Worm (Caenorhabditis elegans) whole organism, late embryonic: ENCODE data around the gene R160.10.

Experiments
- C08G9.2 ChIP-seq: sonication (generic microtip); optimal IDR thresholded peaks from 2 replicates; lab custom pipeline; 2016; ENCODE audit warnings: mild to moderate bottlenecking, missing genetic modification characterization, moderate library complexity, missing compliant biosample characterization
- C38D4.7 ChIP-seq: fragments of 200-800 bp; sonication (Bioruptor generic); optimal IDR thresholded peaks from 2 replicates; lab custom pipeline; 2018; ENCODE audit warnings: mild to moderate bottlenecking, missing genetic modification characterization, moderate library complexity, missing compliant biosample characterization
- F13H6.1 ChIP-seq: sonication (generic microtip); optimal IDR thresholded peaks from 2 replicates; lab custom pipeline; 2016; ENCODE audit warnings: missing genetic modification characterization, missing compliant biosample characterization
- K02D7.2 ChIP-seq: sonication (generic microtip); optimal IDR thresholded peaks from 2 replicates; lab custom pipeline; 2017; ENCODE audit warnings: mild to moderate bottlenecking, missing genetic modification characterization, missing compliant biosample characterization
- T23F11.4 ChIP-seq: fragments of 200-800 bp; sonication (Bioruptor generic); optimal IDR thresholded peaks from 2 replicates; lab custom pipeline; 2018; ENCODE audit warnings: mild to moderate bottlenecking, missing genetic modification characterization, missing compliant biosample characterization
- Y22D7AL.16 ChIP-seq: sonication (generic microtip); optimal IDR thresholded peaks from 2 replicates; lab custom pipeline; 2016; ENCODE audit warnings: missing genetic modification characterization, missing compliant biosample characterization
- ahr-1 ChIP-seq: sonication (generic microtip); optimal IDR thresholded peaks from 2 replicates; lab custom pipeline; 2016; ENCODE audit warnings: missing genetic modification characterization, missing compliant biosample characterization
- ama-1 ChIP-seq: fragments of 150-350 bp; optimal IDR thresholded peaks from 2 replicates; lab custom pipeline; 2014
- ceh-18 ChIP-seq: sonication (generic microtip); optimal IDR thresholded peaks from 2 replicates; lab custom pipeline; 2016; ENCODE audit warnings: missing genetic modification characterization, missing compliant biosample characterization
- ceh-19 ChIP-seq: fragments of 200-800 bp; sonication (Bioruptor generic); optimal IDR thresholded peaks from 2 replicates; lab custom pipeline; 2018; ENCODE audit warnings: mild to moderate bottlenecking, missing genetic modification characterization, missing compliant biosample characterization
- ceh-2 ChIP-seq: sonication (generic microtip); optimal IDR thresholded peaks from 2 replicates; lab custom pipeline; 2016; ENCODE audit warnings: missing genotype, missing genetic modification characterization, missing compliant biosample characterization
- ceh-30 ChIP-seq: fragments of 150-350 bp; optimal IDR thresholded peaks from 2 replicates; lab custom pipeline; 2014; ENCODE audit warnings: missing biosample characterization, missing genetic modification characterization
- ceh-34 ChIP-seq: sonication (generic microtip); optimal IDR thresholded peaks from 2 replicates; lab custom pipeline; 2016; ENCODE audit warnings: mild to moderate bottlenecking, missing genetic modification characterization, missing compliant biosample characterization
- ceh-45 ChIP-seq: fragments of 200-800 bp; sonication (Bioruptor generic); IDR thresholded peaks from 2 replicates; pipeline ENCODE4 v1.3.6; 2022; ENCODE audit warnings: missing genetic modification reagents, missing genetic modification characterization, missing compliant biosample characterization
- ceh-48 ChIP-seq: sonication (generic microtip); optimal IDR thresholded peaks from 2 replicates; lab custom pipeline; 2016; ENCODE audit warnings: missing genetic modification characterization, inconsistent platforms, missing compliant biosample characterization
- ceh-6 ChIP-seq: fragments of 200-800 bp; sonication (Bioruptor generic); optimal IDR thresholded peaks from 2 replicates; lab custom pipeline; 2018; ENCODE audit warnings: mild to moderate bottlenecking, missing genetic modification characterization, missing compliant biosample characterization
- elt-2 ChIP-seq: sonication (generic microtip); optimal IDR thresholded peaks from 2 replicates; lab custom pipeline; 2016; ENCODE audit warnings: missing genetic modification reagents, missing genetic modification characterization, missing compliant biosample characterization
- elt-4 ChIP-seq: sonication (generic microtip); optimal IDR thresholded peaks from 2 replicates; lab custom pipeline; 2016; ENCODE audit warnings: missing genetic modification characterization, missing compliant biosample characterization
- ets-4 ChIP-seq: sonication (generic microtip); optimal IDR thresholded peaks from 2 replicates; lab custom pipeline; 2016; ENCODE audit warnings: missing genetic modification characterization, missing compliant biosample characterization
- eyg-1 ChIP-seq: sonication (generic microtip); optimal IDR thresholded peaks from 2 replicates; lab custom pipeline; 2016; ENCODE audit warnings: missing genotype, missing genetic modification characterization, missing compliant biosample characterization
- fkh-6 ChIP-seq: sonication (generic microtip); optimal IDR thresholded peaks from 2 replicates; lab custom pipeline; 2016; ENCODE audit warnings: missing genetic modification characterization, missing compliant biosample characterization
- gmeb-2 ChIP-seq: sonication (generic microtip); optimal IDR thresholded peaks from 2 replicates; lab custom pipeline; 2016; ENCODE audit warnings: missing genetic modification characterization, inconsistent platforms, missing compliant biosample characterization
- hlh-13 ChIP-seq: fragments of 200-800 bp; sonication (Bioruptor generic); optimal IDR thresholded peaks from 2 replicates; lab custom pipeline; 2018; ENCODE audit warnings: mild to moderate bottlenecking, missing genetic modification characterization, missing compliant biosample characterization
- hlh-30 ChIP-seq: sonication (generic microtip); optimal IDR thresholded peaks from 2 replicates; lab custom pipeline; 2017; ENCODE audit warnings: antibody characterized with exemption, missing genetic modification characterization, missing compliant biosample characterization; ENCODE audit not compliant: insufficient read depth
- hlh-6 ChIP-seq: sonication (generic microtip); optimal IDR thresholded peaks from 2 replicates; lab custom pipeline; 2016; ENCODE audit warnings: missing genotype, missing genetic modification characterization, missing compliant biosample characterization
- hlh-8 ChIP-seq: sonication (generic microtip); optimal IDR thresholded peaks from 2 replicates; lab custom pipeline; 2016; ENCODE audit warnings: missing genotype, missing genetic modification characterization, missing compliant biosample characterization
- lim-6 ChIP-seq: sonication (generic microtip); optimal IDR thresholded peaks from 2 replicates; lab custom pipeline; 2016; ENCODE audit warnings: missing genetic modification characterization, missing compliant biosample characterization
- lin-11 ChIP-seq: fragments of 200-800 bp; sonication (Bioruptor generic); optimal IDR thresholded peaks from 2 replicates; lab custom pipeline; 2018; ENCODE audit warnings: mild to moderate bottlenecking, missing genetic modification characterization, missing compliant biosample characterization
- madf-2 ChIP-seq: sonication (generic microtip); optimal IDR thresholded peaks from 2 replicates; lab custom pipeline; 2017; ENCODE audit warnings: missing genetic modification characterization, missing compliant biosample characterization
- mec-3 ChIP-seq: sonication (generic microtip); optimal IDR thresholded peaks from 2 replicates; lab custom pipeline; 2016; ENCODE audit warnings: borderline replicate concordance, missing genetic modification characterization, missing compliant biosample characterization
- nhr-11 ChIP-seq: fragments of 150-350 bp; optimal IDR thresholded peaks from 2 replicates; lab custom pipeline; 2014; ENCODE audit warnings: missing biosample characterization, missing genetic modification characterization
- nhr-232 ChIP-seq: sonication (generic microtip); optimal IDR thresholded peaks from 2 replicates; lab custom pipeline; 2016; ENCODE audit warnings: missing genetic modification characterization, missing compliant biosample characterization
- npax-4 ChIP-seq: sonication (generic microtip); optimal IDR thresholded peaks from 2 replicates; lab custom pipeline; 2016; ENCODE audit warnings: missing genetic modification characterization, missing compliant biosample characterization
- odd-2 ChIP-seq: sonication (generic microtip); optimal IDR thresholded peaks from 2 replicates; lab custom pipeline; 2017; ENCODE audit warnings: antibody characterized with exemption, mild to moderate bottlenecking, missing genetic modification characterization, missing compliant biosample characterization
- pag-3 ChIP-seq: sonication (generic microtip); optimal IDR thresholded peaks from 2 replicates; lab custom pipeline; 2016; ENCODE audit warnings: missing compliant biosample characterization, missing genetic modification characterization, borderline replicate concordance
- pat-9 ChIP-seq: fragments of 200-800 bp; sonication (Bioruptor generic); optimal IDR thresholded peaks from 2 replicates; lab custom pipeline; 2018; ENCODE audit warnings: mild to moderate bottlenecking, missing genetic modification characterization, moderate library complexity, missing compliant biosample characterization
- pax-1 ChIP-seq: fragments of 150-350 bp; optimal IDR thresholded peaks from 2 replicates; lab custom pipeline; 2014; ENCODE audit warnings: missing biosample characterization, missing genetic modification characterization
- pha-4 ChIP-seq: fragments of 150-350 bp; optimal IDR thresholded peaks from 2 replicates; lab custom pipeline; 2018; ENCODE audit warnings: missing biosample characterization, missing genetic modification reagents, missing genetic modification characterization
- pros-1 ChIP-seq: fragments of 150-350 bp; optimal IDR thresholded peaks from 2 replicates; lab custom pipeline; 2014; ENCODE audit warnings: missing biosample characterization, missing genetic modification reagents, missing genetic modification characterization
- rnt-1 ChIP-seq: sonication (generic microtip); optimal IDR thresholded peaks from 2 replicates; lab custom pipeline; 2016; ENCODE audit warnings: missing genetic modification characterization, missing compliant biosample characterization
- sdc-2 ChIP-seq: sonication (generic microtip); optimal IDR thresholded peaks from 2 replicates; lab custom pipeline; 2016; ENCODE audit warnings: missing genotype, missing genetic modification characterization, missing compliant biosample characterization
- syd-9 ChIP-seq: sonication (generic microtip); optimal IDR thresholded peaks from 2 replicates; lab custom pipeline; 2016; ENCODE audit warnings: mild to moderate bottlenecking, missing genetic modification characterization, moderate library complexity, missing compliant biosample characterization
- tbx-7 ChIP-seq: sonication (generic microtip); optimal IDR thresholded peaks from 2 replicates; lab custom pipeline; 2016; ENCODE audit warnings: missing genotype, missing genetic modification characterization, missing compliant biosample characterization
- unc-55 ChIP-seq: sonication (generic microtip); optimal IDR thresholded peaks from 2 replicates; lab custom pipeline; 2017; ENCODE audit warnings: missing biosample characterization, missing genetic modification reagents, missing genetic modification characterization
- ztf-16 ChIP-seq: sonication (generic microtip); optimal IDR thresholded peaks from 2 replicates; lab custom pipeline; 2017; ENCODE audit warnings: missing genetic modification characterization, missing compliant biosample characterization

R160.10 gene

DNA sequence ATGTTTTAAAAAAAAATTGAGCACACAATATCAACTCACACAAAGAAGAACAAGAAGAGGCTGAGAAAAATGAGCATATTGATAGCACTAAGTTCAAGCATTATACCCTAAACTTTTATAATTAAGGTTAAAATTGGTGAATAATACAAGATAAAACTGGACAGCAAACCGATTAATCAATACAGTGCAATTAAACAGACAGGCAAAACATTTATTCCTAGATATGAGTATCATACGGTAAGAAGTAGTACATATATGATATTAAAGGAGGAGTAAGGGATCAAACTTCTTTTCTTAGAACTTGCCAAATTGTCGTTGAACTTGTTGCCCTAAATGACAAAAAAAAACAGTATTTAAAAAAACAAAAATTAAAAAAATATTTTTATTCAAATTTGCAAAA, 4.7 kb upstream of the R160.10 start, which contains the start of gene R160.14:
Gene R160.14, minus strand, starts transcription at position 101 of the 400 bp plus-strand sequence.
- TF ChIP-seq ceh-18 (tag; lab: Kevin White, UChicago) (no peak), tbx-7 (tag; lab: Kevin White, UChicago) (no peak), unc-55 (GFP tag; lab: Kevin White, UChicago) (no peak), ceh-30 (no peak), odd-2 (tag; lab: Kevin White, UChicago) (no peak), pat-9 (tag; lab: Kevin White, UChicago) (no peak), elt-4 (tag; lab: Kevin White, UChicago) (no peak), fkh-6 (tag; lab: Kevin White, UChicago) (no peak), syd-9 (tag; lab: Kevin White, UChicago) (no peak), Y22D7AL.16 (no peak), ceh-48 (tag; lab: Kevin White, UChicago) (no peak), pha-4 (no peak), nhr-11 (tag; lab: Kevin White, UChicago) (no peak), gmeb-2 (no peak), sdc-2 (tag; lab: Kevin White, UChicago) (no peak), lim-6 (no peak)

- TF ChIP-seq npax-4 (no peak), ama-1 (lab: Kevin White, UChicago) (no peak), pax-1 (no peak), ceh-45 (GFP tag; lab: Robert Waterston, UW) (no peak), ets-4 (tag; lab: Kevin White, UChicago) (no peak), C08G9.2 (tag; lab: Kevin White, UChicago) (no peak), rnt-1 (no peak), hlh-6 (tag; lab: Kevin White, UChicago) (no peak), lin-11 (no peak), mec-3 (tag; lab: Kevin White, UChicago) (no peak), hlh-30 (tag; lab: Kevin White, UChicago) (no peak), K02D7.2 (tag; lab: Kevin White, UChicago) (no peak), elt-4 (tag; lab: Kevin White, UChicago) (no peak), nhr-11 (tag; lab: Kevin White, UChicago) (no peak), T23F11.4 (GFP tag; lab: Kevin White, UChicago) (no peak), eyg-1 (tag; lab: Kevin White, UChicago) (no peak), madf-2 (tag; lab: Kevin White, UChicago) (no peak), ceh-19 (GFP tag; lab: Kevin White, UChicago) (no peak), elt-2 (no peak)
Measured at ce11 chrX:4371413-4371812, 4.1 kb upstream of the R160.10 start, which contains the start of gene R160.13. R160.13 (minus strand) TSS chrX:4371513.

- TF ChIP-seq hlh-13 (no peak), nhr-232 (tag; lab: Kevin White, UChicago) (no peak), F13H6.1 (no peak), ceh-34 (tag; lab: Kevin White, UChicago) (no peak), pax-1 (no peak), Y22D7AL.16 (no peak), odd-2 (tag; lab: Kevin White, UChicago) (no peak), ztf-16 (tag; lab: Kevin White, UChicago) (no peak), hlh-8 (no peak), hlh-30 (tag; lab: Kevin White, UChicago) (no peak), pros-1 (no peak), ceh-2 (tag; lab: Kevin White, UChicago) (no peak), C38D4.7 (GFP tag; lab: Kevin White, UChicago) (no peak), gmeb-2 (no peak), pag-3 (tag; lab: Kevin White, UChicago) (no peak), C08G9.2 (tag; lab: Kevin White, UChicago) (no peak), ceh-6 (GFP tag; lab: Kevin White, UChicago) (no peak), ahr-1 (tag; lab: Kevin White, UChicago) (no peak), npax-4 (no peak)
Measured at ce11 chrX:4370756-4371155, 3.4 kb upstream of the R160.10 start, which contains the start of gene R160.5. R160.5 (minus strand) TSS chrX:4370856.
